Worm (Caenorhabditis elegans): Measurements from ENCODE around the gene upb-1.

Gene upb-1

DNA sequence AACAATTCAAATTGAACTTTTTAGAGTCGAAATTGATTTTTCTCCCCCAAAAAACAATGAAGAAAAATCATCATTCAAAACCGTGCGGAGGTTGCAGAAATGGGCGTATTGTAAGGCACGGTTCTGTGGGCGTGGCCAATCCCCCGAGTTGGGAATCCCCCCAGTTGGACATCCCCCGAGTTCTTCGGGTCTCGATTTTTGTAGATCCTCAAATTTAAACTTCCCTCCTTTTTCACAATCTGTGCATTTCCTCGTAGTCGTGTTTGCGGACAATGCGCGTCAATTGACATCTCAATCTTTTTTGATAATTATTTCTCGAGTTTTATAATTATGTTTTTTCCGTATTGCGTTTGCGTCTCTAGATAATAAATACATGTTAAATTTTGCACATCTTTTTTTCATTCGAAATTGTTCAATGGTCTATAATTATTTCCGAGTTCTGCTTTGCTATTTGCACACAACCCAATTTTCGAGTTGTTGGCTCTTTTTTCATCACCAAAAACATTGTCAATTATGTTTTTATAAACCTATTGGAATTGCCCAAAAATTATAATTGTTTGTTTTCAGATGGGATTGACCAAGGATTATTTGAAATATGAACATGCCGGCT lies 20.0 kb downstream of the upb-1 start, which contains the start of gene F13H8.2 (continued):
- TF ChIP-seq jun-1 (tag; optimal IDR thresholded peaks at IDR 0.05) (peak; percentile 57), nhr-11 (tag; optimal IDR thresholded peaks at IDR 0.05) (no peak), fkh-10 (GFP tag; optimal IDR thresholded peaks at IDR 0.05) (peak; percentile 20), nhr-84 (tag; optimal IDR thresholded peaks at IDR 0.05) (no peak), tbx-2 (tag; optimal IDR thresholded peaks at IDR 0.05) (peak; percentile 86), unc-30 (tag; optimal IDR thresholded peaks at IDR 0.05) (no peak), nhr-28 (tag; optimal IDR thresholded peaks at IDR 0.05) (no peak), ztf-4 (tag; optimal IDR thresholded peaks at IDR 0.05) (peak; percentile 47), mef-2 (tag; optimal IDR thresholded peaks at IDR 0.05) (no peak), lin-39 (tag; optimal IDR thresholded peaks at IDR 0.05) (no peak), zag-1 (tag; optimal IDR thresholded peaks at IDR 0.05) (no peak), unc-98 (GFP tag; IDR thresholded peaks at IDR 0.05) (no peak), snpc-4 (tag; optimal IDR thresholded peaks at IDR 0.05) (peak; percentile 44), xbp-1 (tag; optimal IDR thresholded peaks at IDR 0.05) (peak; percentile 75), efl-3 (GFP tag; optimal IDR thresholded peaks at IDR 0.05) (no peak), fkh-4 (tag; optimal IDR thresholded peaks at IDR 0.05; ENCODE audit: borderline replicate concordance) (no peak), aly-2 (tag; optimal IDR thresholded peaks at IDR 0.05) (peak; percentile 63), nhr-90 (tag; optimal IDR thresholded peaks at IDR 0.05; ENCODE audit: poor library complexity) (peak; percentile 77), mab-9 (GFP tag; IDR thresholded peaks at IDR 0.05) (peak; percentile 83), ceh-88 (GFP tag; IDR thresholded peaks at IDR 0.05) (peak; percentile 81), ztf-11 (tag; optimal IDR thresholded peaks at IDR 0.05) (peak in 1 of 2 experiments; percentile 59), swsn-7 (tag; optimal IDR thresholded peaks at IDR 0.05) (peak; percentile 82), hpl-2 (GFP tag; optimal IDR thresholded peaks at IDR 0.05) (no peak), nhr-47 (tag; optimal IDR thresholded peaks at IDR 0.05) (peak; percentile 91), tlp-1 (tag; optimal IDR thresholded peaks at IDR 0.05) (no peak), dpl-1 (GFP tag; optimal IDR thresholded peaks at IDR 0.05) (peak; percentile 96 to 98 (median 97)), efl-1 (optimal IDR thresholded peaks at IDR 0.05) (peak; percentile 97 to 99), efl-1 (GFP tag; optimal IDR thresholded peaks at IDR 0.05 in 1 of 2) (peak; percentile 98 to 100), pax-3 (tag; optimal IDR thresholded peaks at IDR 0.05) (peak; percentile 59), egl-27 (tag; optimal IDR thresholded peaks at IDR 0.05) (no peak), nhr-19 (GFP tag; conservative IDR thresholded peaks at IDR 0.05) (peak; percentile 89), irx-1 (tag; optimal IDR thresholded peaks at IDR 0.05) (peak; percentile 58), zip-4 (GFP tag; optimal IDR thresholded peaks at IDR 0.05) (peak; percentile 54), pag-3 (tag; optimal IDR thresholded peaks at IDR 0.05; ENCODE audit: borderline replicate concordance, insufficient read depth) (no peak), rnt-1 (tag; optimal IDR thresholded peaks at IDR 0.05) (peak; percentile 88), nhr-76 (tag; optimal IDR thresholded peaks at IDR 0.05) (no peak), ets-5 (GFP tag; IDR thresholded peaks at IDR 0.05) (no peak), grh-1 (GFP tag; IDR thresholded peaks at IDR 0.05) (peak; percentile 82), nhr-71 (tag; optimal IDR thresholded peaks at IDR 0.05) (peak; percentile 90), lin-35 (GFP tag; optimal IDR thresholded peaks at IDR 0.05) (peak; percentile 96 to 98), unc-86 (tag; optimal IDR thresholded peaks at IDR 0.05) (peak; percentile 80), mdl-1 (tag; optimal IDR thresholded peaks at IDR 0.05) (peak in 1 of 2 experiments; percentile 75), fos-1 (tag; optimal IDR thresholded peaks at IDR 0.05) (peak; percentile 51), sox-4 (tag; optimal IDR thresholded peaks at IDR 0.05) (peak; percentile 25), blmp-1 (tag; optimal IDR thresholded peaks at IDR 0.05) (peak; percentile 70), nhr-20 (tag; optimal IDR thresholded peaks at IDR 0.05) (peak; percentile 84), ama-1 (optimal IDR thresholded peaks at IDR 0.05) (peak; percentile 67), Y116A8C.19 (tag; optimal IDR thresholded peaks at IDR 0.05; ENCODE audit: borderline replicate concordance) (no peak), lin-15B (tag; optimal IDR thresholded peaks at IDR 0.05) (peak; percentile 70), hlh-4 (tag; optimal IDR thresholded peaks at IDR 0.05) (no peak), lir-3 (tag; optimal IDR thresholded peaks at IDR 0.05; ENCODE audit: poor library complexity) (peak; percentile 72), egl-13 (tag; optimal IDR thresholded peaks at IDR 0.05) (peak; percentile 81)
